Worm (Caenorhabditis elegans) whole organism, L3 larva: ENCODE results near the gene srh-16.

Experiments
- R02D3.7 ChIP-seq: fragments of 150-350 bp; optimal IDR thresholded peaks from 2 replicates; lab custom pipeline; 2014; ENCODE audit warnings: missing biosample characterization, missing genetic modification characterization
- ceh-82 ChIP-seq: fragments of 150-350 bp; optimal IDR thresholded peaks from 2 replicates; lab custom pipeline; 2014; ENCODE audit warnings: missing biosample characterization, missing genetic modification characterization
- elt-1 ChIP-seq: fragments of 150-350 bp; optimal IDR thresholded peaks from 2 replicates; lab custom pipeline; 2014; ENCODE audit warnings: missing biosample characterization, missing genetic modification characterization
- fkh-10 ChIP-seq: sonication (generic microtip); optimal IDR thresholded peaks from 2 replicates; lab custom pipeline; 2017; ENCODE audit warnings: missing biosample characterization, missing genetic modification reagents, missing genetic modification characterization
- mdl-1 ChIP-seq: fragments of 150-350 bp; optimal IDR thresholded peaks from 2 replicates; lab custom pipeline; 2014; ENCODE audit warnings: missing biosample characterization, missing genetic modification characterization
- nhr-237 ChIP-seq: fragments of 150-350 bp; optimal IDR thresholded peaks from 2 replicates; lab custom pipeline; 2014; ENCODE audit warnings: missing biosample characterization, missing genetic modification characterization
- nhr-28 ChIP-seq: fragments of 150-350 bp; optimal IDR thresholded peaks from 2 replicates; lab custom pipeline; 2014; ENCODE audit warnings: missing biosample characterization, missing genetic modification characterization
- unc-62 ChIP-seq: fragments of 150-350 bp; sonication (generic microtip); optimal IDR thresholded peaks from 4 replicates; lab custom pipeline; 2014; ENCODE audit warnings: missing biosample characterization, missing genetic modification reagents, missing genetic modification characterization

- TF ChIP-seq nhr-28 (tag; lab: Kevin White, UChicago) (no peak), mdl-1 (tag; lab: Kevin White, UChicago) (no peak), elt-1 (tag; lab: Kevin White, UChicago) (no peak), fkh-10 (no peak), R02D3.7 (tag; lab: Kevin White, UChicago) (no peak), unc-62 (GFP tag; lab: Kevin White, UChicago) (no peak), ceh-82 (tag; lab: Kevin White, UChicago) (no peak), nhr-237 (no peak)
Measured at ce11 chrV:12334387-12334786, 42.7 kb downstream of the srh-16 start.
